Fruit fly (Drosophila melanogaster) whole organism, embryonic: ENCODE results near the gene Arpc1.

Source experiments
- CG17568 ChIP-seq: fragments of 200-800 bp; sonication (Bioruptor generic); optimal IDR thresholded peaks from 2 replicates; lab custom pipeline; 2018; ENCODE audit warnings: missing biosample characterization, mild to moderate bottlenecking, missing genetic modification characterization, moderate library complexity
- pan ChIP-seq, 4 experiments: fragments of >200 bp in 3 of 4; fragments of 200-800 bp in 1 of 4; sonication (Bioruptor generic) in 1 of 4; optimal IDR thresholded peaks in 3 of 4; IDR thresholded peaks in 1 of 4; 2 replicates each; pipeline versions ENCODE4 v1.3.6 to Lab custom; 2017 to 2022; ENCODE audit warnings: missing biosample characterization in 2 of 4, missing genetic modification characterization in 2 of 4, mixed read lengths in 1 of 4

dm6 chr2L:13779162-13779561 is 50.4 kb downstream of the Arpc1 start:
- TF ChIP-seq pan (optimal IDR thresholded peaks at IDR 0.05; lab: Kevin White, UChicago) = no peak
- no peak for TF ChIP-seq pan (GFP tag; optimal IDR thresholded peaks at IDR 0.05 in 1 of 2, IDR thresholded peaks at IDR 0.05 in 1 of 2)
- TF ChIP-seq CG17568 (GFP tag; lab: Kevin White, UChicago) = no peak
